Fruit fly (Drosophila melanogaster) whole organism, embryonic: ENCODE data around the gene SsRbeta.

Source experiments
- Atf6 ChIP-seq: fragments of 200-800 bp; sonication (Bioruptor generic); IDR thresholded peaks from 2 replicates; pipeline ENCODE4 v1.3.6; 2022; ENCODE audit warnings: missing biosample characterization, missing genetic modification characterization
- Blimp-1 ChIP-seq: fragments of 200-800 bp; sonication (Bioruptor generic); optimal IDR thresholded peaks from 3 replicates; lab custom pipeline; 2018; ENCODE audit warnings: missing biosample characterization, missing genetic modification characterization, mild to moderate bottlenecking, moderate library complexity, missing genetic modification reagents
- CG10979 ChIP-seq: fragments of 200-800 bp; sonication (Bioruptor generic); optimal IDR thresholded peaks from 2 replicates; lab custom pipeline; 2018; ENCODE audit warnings: missing biosample characterization, mild to moderate bottlenecking, missing genetic modification characterization, moderate library complexity
- CG1602 ChIP-seq: fragments of 200-800 bp; sonication (Bioruptor generic); optimal IDR thresholded peaks from 3 replicates; lab custom pipeline; 2016; ENCODE audit warnings: missing biosample characterization, missing genetic modification characterization
- CG17568 ChIP-seq: fragments of 200-800 bp; sonication (Bioruptor generic); optimal IDR thresholded peaks from 2 replicates; lab custom pipeline; 2018; ENCODE audit warnings: missing biosample characterization, mild to moderate bottlenecking, missing genetic modification characterization, moderate library complexity
- CG31365 ChIP-seq: fragments of 200-800 bp; sonication (Bioruptor generic); optimal IDR thresholded peaks from 2 replicates; lab custom pipeline; 2018; ENCODE audit warnings: missing biosample characterization, mild to moderate bottlenecking, missing genetic modification characterization
- CG3726 ChIP-seq: fragments of 200-800 bp; sonication (Bioruptor generic); IDR thresholded peaks from 3 replicates; pipeline ENCODE4, ENCODE4 v1.3.6; 2022; ENCODE audit warnings: missing biosample characterization, missing genetic modification characterization
- CG6683 ChIP-seq: fragments of 200-800 bp; sonication (Bioruptor generic); optimal IDR thresholded peaks from 2 replicates; lab custom pipeline; 2017; ENCODE audit warnings: missing biosample characterization, mild to moderate bottlenecking, missing genetic modification characterization, missing genetic modification reagents
- CG6689 ChIP-seq: fragments of 200-800 bp; sonication (Bioruptor generic); IDR thresholded peaks from 2 replicates; pipeline ENCODE4 v1.3.6; 2022; ENCODE audit warnings: missing biosample characterization, missing genetic modification characterization
- CG7357 ChIP-seq: fragments of 200-800 bp; sonication (Bioruptor generic); IDR thresholded peaks from 3 replicates; pipeline ENCODE4 v1.3.6; 2022; ENCODE audit warnings: missing biosample characterization, missing genetic modification characterization
- CG8765 ChIP-seq: fragments of 200-800 bp; sonication (Bioruptor generic); IDR thresholded peaks from 2 replicates; pipeline ENCODE4 v1.3.6; 2022; ENCODE audit warnings: missing biosample characterization, missing genetic modification characterization
- CoRest ChIP-seq: fragments of 200-800 bp; sonication (Bioruptor generic); optimal IDR thresholded peaks from 3 replicates; lab custom pipeline; 2018; ENCODE audit warnings: missing biosample characterization, mild to moderate bottlenecking, missing genetic modification characterization, moderate library complexity
- Deaf1 ChIP-seq: fragments of 200-800 bp; optimal IDR thresholded peaks from 3 replicates; lab custom pipeline; 2019; ENCODE audit warnings: missing biosample characterization, mild to moderate bottlenecking, missing genetic modification characterization, moderate library complexity
- Dp ChIP-seq: fragments of 200-800 bp; sonication (Bioruptor generic); optimal IDR thresholded peaks from 2 replicates; lab custom pipeline; 2018; ENCODE audit warnings: missing biosample characterization, mild to moderate bottlenecking, missing genetic modification characterization, moderate library complexity
- Drgx ChIP-seq: fragments of 200-800 bp; sonication (Bioruptor generic); IDR thresholded peaks from 2 replicates; pipeline ENCODE4 v1.3.6; 2022; ENCODE audit warnings: missing biosample characterization, missing genetic modification characterization
- ERR ChIP-seq: fragments of 200-800 bp; sonication (Bioruptor generic); optimal IDR thresholded peaks from 2 replicates; lab custom pipeline; 2016; ENCODE audit warnings: missing biosample characterization, missing genetic modification characterization
- Fer1 ChIP-seq: fragments of 200-800 bp; sonication (Bioruptor generic); optimal IDR thresholded peaks from 2 replicates; lab custom pipeline; 2017; ENCODE audit warnings: missing biosample characterization, mild to moderate bottlenecking, missing genetic modification characterization
- Gug ChIP-seq: fragments of 200-800 bp; sonication (Bioruptor generic); IDR thresholded peaks from 4 replicates; pipeline ENCODE4 v1.3.6; 2022; ENCODE audit warnings: missing biosample characterization, missing genetic modification characterization
- Hsf ChIP-seq: fragments of 200-800 bp; sonication (Bioruptor generic); optimal IDR thresholded peaks from 3 replicates; lab custom pipeline; 2016; ENCODE audit warnings: missing biosample characterization, missing genetic modification characterization
- Kr ChIP-seq: fragments of 200-800 bp; sonication (Bioruptor generic); optimal IDR thresholded peaks from 2 replicates; lab custom pipeline; 2017; ENCODE audit warnings: missing biosample characterization, mild to moderate bottlenecking, missing genetic modification characterization
- MBD-R2 ChIP-seq: fragments of 200-800 bp; sonication (Bioruptor generic); IDR thresholded peaks from 2 replicates; pipeline ENCODE4 v1.3.6; 2022; ENCODE audit warnings: missing biosample characterization, missing genetic modification characterization
- MTF-1 ChIP-seq: fragments of 200-800 bp; sonication (Bioruptor generic); optimal IDR thresholded peaks from 2 replicates; lab custom pipeline; 2018; ENCODE audit warnings: missing biosample characterization, mild to moderate bottlenecking, missing genetic modification characterization, borderline replicate concordance
- Max ChIP-seq: fragments of 200-800 bp; sonication (Bioruptor generic); optimal IDR thresholded peaks from 2 replicates; lab custom pipeline; 2016; ENCODE audit warnings: missing biosample characterization, mild to moderate bottlenecking, missing genetic modification characterization
- Oli ChIP-seq: fragments of 200-800 bp; sonication (Bioruptor generic); optimal IDR thresholded peaks from 2 replicates; lab custom pipeline; 2018; ENCODE audit warnings: missing biosample characterization, mild to moderate bottlenecking, missing genetic modification characterization, moderate library complexity
- Opbp ChIP-seq: fragments of 200-800 bp; sonication (Bioruptor generic); IDR thresholded peaks from 3 replicates; pipeline ENCODE4 v1.3.6; 2022; ENCODE audit warnings: missing biosample characterization, missing genetic modification characterization; ENCODE audit not compliant: partially characterized antibody
- Rfx ChIP-seq: fragments of 200-800 bp; sonication (Bioruptor generic); IDR thresholded peaks from 2 replicates; pipeline ENCODE4 v1.3.6; 2022; ENCODE audit warnings: missing biosample characterization, missing genetic modification characterization
- Rx ChIP-seq: fragments of 200-800 bp; sonication (Bioruptor generic); IDR thresholded peaks from 2 replicates; pipeline ENCODE4 v1.3.6; 2022; ENCODE audit warnings: missing biosample characterization, missing genetic modification characterization
- Ssrp ChIP-seq: fragments of 200-800 bp; sonication (Bioruptor generic); optimal IDR thresholded peaks from 2 replicates; lab custom pipeline; 2018; ENCODE audit warnings: missing biosample characterization, mild to moderate bottlenecking, missing genetic modification characterization, moderate library complexity
- Usf ChIP-seq: fragments of 200-800 bp; sonication (Bioruptor generic); optimal IDR thresholded peaks from 2 replicates; lab custom pipeline; 2017; ENCODE audit warnings: missing genotype, missing biosample characterization, missing genetic modification characterization
- ase ChIP-seq: fragments of 200-800 bp; sonication (Bioruptor generic); IDR thresholded peaks from 3 replicates; pipeline ENCODE4 v1.3.6; 2022; ENCODE audit warnings: missing biosample characterization, missing genetic modification characterization
- caup ChIP-seq: fragments of 200-800 bp; sonication (Bioruptor generic); optimal IDR thresholded peaks from 3 replicates; lab custom pipeline; 2017; ENCODE audit warnings: missing biosample characterization, mild to moderate bottlenecking, missing genetic modification characterization, moderate library complexity; ENCODE audit not compliant: severe bottlenecking
- dan ChIP-seq: fragments of 200-800 bp; sonication (Bioruptor generic); IDR thresholded peaks from 2 replicates; pipeline ENCODE4 v1.3.6; 2022; ENCODE audit warnings: missing biosample characterization, missing genetic modification characterization
- dysf ChIP-seq: fragments of 200-800 bp; sonication (Bioruptor generic); IDR thresholded peaks from 3 replicates; pipeline ENCODE4 v1.3.6; 2022; ENCODE audit warnings: missing biosample characterization, missing genetic modification characterization
- exex ChIP-seq: fragments of 200-800 bp; sonication (Bioruptor generic); optimal IDR thresholded peaks from 4 replicates; lab custom pipeline; 2018; ENCODE audit warnings: missing biosample characterization, mild to moderate bottlenecking, missing genetic modification characterization, moderate library complexity
- fd96Cb ChIP-seq: fragments of 200-800 bp; sonication (Bioruptor generic); optimal IDR thresholded peaks from 2 replicates; lab custom pipeline; 2018; ENCODE audit warnings: missing biosample characterization, mild to moderate bottlenecking, missing genetic modification characterization, moderate library complexity
- gem ChIP-seq: fragments of 200-800 bp; sonication (Bioruptor generic); optimal IDR thresholded peaks from 2 replicates; lab custom pipeline; 2019; ENCODE audit warnings: missing biosample characterization, mild to moderate bottlenecking, missing genetic modification characterization, moderate library complexity
- hbn ChIP-seq: fragments of 200-800 bp; sonication (Bioruptor generic); IDR thresholded peaks from 2 replicates; pipeline ENCODE4 v1.3.6; 2022; ENCODE audit warnings: missing biosample characterization, missing genetic modification characterization; ENCODE audit not compliant: partially characterized antibody
- kay ChIP-seq: fragments of 200-800 bp; sonication (Bioruptor generic); optimal IDR thresholded peaks from 2 replicates; lab custom pipeline; 2016; ENCODE audit warnings: missing biosample characterization, missing genetic modification characterization
- lab ChIP-seq: fragments of 200-800 bp; sonication (Bioruptor generic); optimal IDR thresholded peaks from 3 replicates; lab custom pipeline; 2017; ENCODE audit warnings: missing biosample characterization, missing genetic modification characterization, mild to moderate bottlenecking, moderate library complexity, missing genetic modification reagents
- lbe ChIP-seq: fragments of 200-800 bp; sonication (Bioruptor generic); optimal IDR thresholded peaks from 2 replicates; lab custom pipeline; 2016; ENCODE audit warnings: missing biosample characterization, mild to moderate bottlenecking, missing genetic modification characterization
- nerfin-2 ChIP-seq: fragments of 200-800 bp; sonication (Bioruptor generic); IDR thresholded peaks from 2 replicates; pipeline ENCODE4 v1.3.6; 2022; ENCODE audit warnings: missing biosample characterization, missing genetic modification characterization; ENCODE audit not compliant: partially characterized antibody
- org-1 ChIP-seq: fragments of 200-800 bp; sonication (Bioruptor generic); optimal IDR thresholded peaks from 2 replicates; lab custom pipeline; 2017; ENCODE audit warnings: missing biosample characterization, missing genetic modification characterization
- phol ChIP-seq: fragments of 200-800 bp; sonication (Bioruptor generic); optimal IDR thresholded peaks from 3 replicates; lab custom pipeline; 2018; ENCODE audit warnings: missing biosample characterization, mild to moderate bottlenecking, missing genetic modification characterization, moderate library complexity
- pros ChIP-seq: fragments of 200-800 bp; sonication (Bioruptor generic); optimal IDR thresholded peaks from 3 replicates; lab custom pipeline; 2019; ENCODE audit warnings: missing biosample characterization, mild to moderate bottlenecking, missing genetic modification characterization, moderate library complexity
- ranshi ChIP-seq: fragments of 200-800 bp; sonication (Bioruptor generic); IDR thresholded peaks from 2 replicates; pipeline ENCODE4 v1.3.6; 2022; ENCODE audit warnings: missing biosample characterization, missing genetic modification characterization
- repo ChIP-seq: fragments of 200-800 bp; sonication (Bioruptor generic); optimal IDR thresholded peaks from 2 replicates; lab custom pipeline; 2016; ENCODE audit warnings: missing biosample characterization, missing genetic modification characterization
- row ChIP-seq: fragments of 200-800 bp; sonication (Bioruptor generic); IDR thresholded peaks from 3 replicates; pipeline ENCODE4 v1.3.6; 2022; ENCODE audit warnings: missing biosample characterization, missing genetic modification characterization
- sob ChIP-seq: fragments of 200-800 bp; sonication (Bioruptor generic); IDR thresholded peaks from 2 replicates; pipeline ENCODE4 v1.3.6; 2022; ENCODE audit warnings: missing biosample characterization, missing genetic modification characterization
- toy ChIP-seq: fragments of 200-800 bp; sonication (Bioruptor generic); IDR thresholded peaks from 2 replicates; pipeline ENCODE4 v1.3.6; 2022; ENCODE audit warnings: missing biosample characterization, missing genetic modification characterization
- vnd ChIP-seq: fragments of 200-800 bp; sonication (Bioruptor generic); IDR thresholded peaks from 3 replicates; pipeline ENCODE4 v1.3.6; 2022; ENCODE audit warnings: missing biosample characterization, missing genetic modification characterization; ENCODE audit not compliant: partially characterized antibody
- vvl ChIP-seq: fragments of 200-800 bp; sonication (Bioruptor generic); IDR thresholded peaks from 2 replicates; pipeline ENCODE4 v1.3.6; 2022; ENCODE audit warnings: missing biosample characterization, missing genetic modification characterization

The SsRbeta gene

DNA sequence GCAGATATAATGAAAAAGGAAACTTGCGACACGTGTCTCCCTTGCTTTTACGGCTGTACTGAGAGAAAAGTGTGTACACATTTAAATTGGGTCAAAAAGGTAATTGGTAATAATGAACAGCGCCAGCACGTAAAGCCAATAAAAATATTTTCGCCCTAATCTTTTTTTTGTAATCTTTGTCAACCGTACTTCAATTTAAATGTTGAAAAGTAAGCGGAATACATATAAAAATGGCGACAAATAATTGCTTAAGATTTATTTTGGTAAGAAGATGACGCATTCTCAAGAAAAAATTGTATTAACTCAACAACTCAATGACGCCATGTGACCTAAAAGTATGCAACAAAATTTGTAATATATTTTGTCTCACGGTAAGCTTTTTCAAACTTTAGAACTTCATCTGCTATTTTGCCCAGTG, 18.4 kb downstream of the SsRbeta start (continued):
- TF ChIP-seq CG3726 (GFP tag; lab: Robert Waterston, UW) (no peak), Oli (tag; lab: Kevin White, UChicago) (peak; percentile 39), Ssrp (tag; lab: Kevin White, UChicago) (no peak), toy (GFP tag; lab: Robert Waterston, UW) (no peak), Atf6 (GFP tag; lab: Robert Waterston, UW) (no peak), kay (GFP tag; lab: Kevin White, UChicago) (peak; percentile 60), org-1 (GFP tag; lab: Kevin White, UChicago) (peak; percentile 23), CG17568 (GFP tag; lab: Kevin White, UChicago) (no peak), Rx (GFP tag; lab: Robert Waterston, UW) (no peak), MBD-R2 (GFP tag; lab: Robert Waterston, UW) (no peak), vnd (GFP tag; lab: Robert Waterston, UW) (no peak), ase (GFP tag; lab: Robert Waterston, UW) (no peak), Deaf1 (tag; lab: Kevin White, UChicago) (no peak), nerfin-2 (GFP tag; lab: Robert Waterston, UW) (no peak), dysf (peak; percentile 23; the same call in 1 of the 3 replicates), CG31365 (tag; lab: Kevin White, UChicago) (no peak), Drgx (GFP tag; lab: Robert Waterston, UW) (no peak), gem (tag; lab: Kevin White, UChicago) (peak; percentile 54), Max (no peak), CoRest (tag; lab: Kevin White, UChicago) (peak; percentile 53), MTF-1 (GFP tag; lab: Kevin White, UChicago) (no peak), Usf (GFP tag; lab: Kevin White, UChicago) (no peak), CG6683 (no peak), CG7357 (GFP tag; lab: Robert Waterston, UW) (no peak), caup (GFP tag; lab: Kevin White, UChicago) (peak; percentile 28), fd96Cb (tag; lab: Kevin White, UChicago) (no peak), pros (GFP tag; lab: Kevin White, UChicago) (no peak), Dp (GFP tag; lab: Kevin White, UChicago) (no peak), CG1602 (GFP tag; lab: Kevin White, UChicago) (peak; percentile 1), vvl (GFP tag; lab: Robert Waterston, UW) (no peak), lab (peak; percentile 53), Hsf (GFP tag; lab: Kevin White, UChicago) (peak; percentile 21), ranshi (GFP tag; lab: Robert Waterston, UW) (no peak), exex (tag; lab: Kevin White, UChicago) (peak; percentile 9), CG10979 (tag; lab: Kevin White, UChicago) (no peak), CG8765 (GFP tag; lab: Robert Waterston, UW) (no peak), row (GFP tag; lab: Robert Waterston, UW) (peak; percentile 40), Fer1 (GFP tag; lab: Kevin White, UChicago) (peak; percentile 45), Blimp-1 (GFP tag; lab: Kevin White, UChicago) (peak; percentile 12), sob (GFP tag; lab: Robert Waterston, UW) (no peak), Opbp (GFP tag; lab: Robert Waterston, UW) (no peak), CG6689 (GFP tag; lab: Robert Waterston, UW) (no peak), hbn (GFP tag; lab: Robert Waterston, UW) (no peak), phol (peak; percentile 38), ERR (no peak), Kr (GFP tag; lab: Kevin White, UChicago) (no peak), repo (GFP tag; lab: Kevin White, UChicago) (no peak), lbe (no peak), Rfx (GFP tag; lab: Robert Waterston, UW) (no peak), dan (GFP tag; lab: Robert Waterston, UW) (no peak), Gug (no peak)
